Worm (Caenorhabditis elegans): Measurements from ENCODE around the gene gop-3.

The gop-3 gene

ce11 chrIII:5230415-5230814 is 30.1 kb upstream of the gop-3 start, which contains the start of gene prmt-5 (continued):
- no peak for TF ChIP-seq madf-8 (GFP tag; conservative IDR thresholded peaks at IDR 0.05)
- TF ChIP-seq bed-1 (GFP tag; IDR thresholded peaks at IDR 0.05): no peak
- TF ChIP-seq lsy-27 (tag; optimal IDR thresholded peaks at IDR 0.05; ENCODE audit: borderline replicate concordance, insufficient read depth): no peak
- no peak for TF ChIP-seq mel-28 (tag; optimal IDR thresholded peaks at IDR 0.05; ENCODE audit: borderline replicate concordance)
- TF ChIP-seq let-526 (GFP tag; IDR thresholded peaks at IDR 0.05): peak; percentile 78
- TF ChIP-seq lir-1 (GFP tag; conservative IDR thresholded peaks at IDR 0.05): no peak
- peak; percentile 67 for TF ChIP-seq unc-130 (GFP tag; optimal IDR thresholded peaks at IDR 0.05)
- peak; percentile 91 for TF ChIP-seq ama-1 (optimal IDR thresholded peaks at IDR 0.05)
- TF ChIP-seq ama-1 (GFP tag; optimal IDR thresholded peaks at IDR 0.05): peak; percentile 56 to 61
- peak; percentile 36 for TF ChIP-seq F57A8.1 (GFP tag; optimal IDR thresholded peaks at IDR 0.05)
- TF ChIP-seq bed-2 (GFP tag; IDR thresholded peaks at IDR 0.05): no peak
- TF ChIP-seq athp-1 (tag; optimal IDR thresholded peaks at IDR 0.05): peak; percentile 91
- TF ChIP-seq ztf-28 (GFP tag; IDR thresholded peaks at IDR 0.05): no peak
- TF ChIP-seq snpc-1.3 (tag; optimal IDR thresholded peaks at IDR 0.05; ENCODE audit: insufficient read depth): peak; percentile 68
- TF ChIP-seq akir-1 (GFP tag; optimal IDR thresholded peaks at IDR 0.05): no peak
- no peak for TF ChIP-seq ztf-22 (GFP tag; optimal IDR thresholded peaks at IDR 0.05)
- TF ChIP-seq sdz-38 (tag; optimal IDR thresholded peaks at IDR 0.05): no peak
- TF ChIP-seq nhr-80 (tag; optimal IDR thresholded peaks at IDR 0.05): no peak
- no peak for TF ChIP-seq B0019.2 (GFP tag; conservative IDR thresholded peaks at IDR 0.05)
- peak; percentile 46 to 51 for TF ChIP-seq let-607 (tag; optimal IDR thresholded peaks at IDR 0.05)
- no peak for TF ChIP-seq egl-18 (GFP tag; IDR thresholded peaks at IDR 0.05)
- no peak for TF ChIP-seq ztf-25 (GFP tag; IDR thresholded peaks at IDR 0.05)
- TF ChIP-seq dox-1 (GFP tag; IDR thresholded peaks at IDR 0.05): peak; percentile 59
- TF ChIP-seq Y95B8A.8 (GFP tag; IDR thresholded peaks at IDR 0.05): peak; percentile 79; the same call in 1 of the 2 replicates
- peak; percentile 64 for TF ChIP-seq mcd-1 (GFP tag; IDR thresholded peaks at IDR 0.05)
- no peak for TF ChIP-seq aptf-3 (GFP tag; IDR thresholded peaks at IDR 0.05)
- peak; percentile 68 for TF ChIP-seq lin-54 (GFP tag; optimal IDR thresholded peaks at IDR 0.05)
- TF ChIP-seq lin-26 (GFP tag; IDR thresholded peaks at IDR 0.05): 0 out of 2 replicates have a peak, but pooled peaks have one; percentile 53
- no peak for TF ChIP-seq hlh-12 (tag; optimal IDR thresholded peaks at IDR 0.05)
- TF ChIP-seq nfya-2 (GFP tag; IDR thresholded peaks at IDR 0.05): peak; percentile 37; the same call in 1 of the 2 replicates

ce11 chrIII:5233140-5233539 is 27.4 kb upstream of the gop-3 start:
- no peak for TF ChIP-seq ztf-3 (GFP tag; optimal IDR thresholded peaks at IDR 0.05)
- TF ChIP-seq hmg-1.2 (GFP tag; IDR thresholded peaks at IDR 0.05): no peak
- TF ChIP-seq aptf-2 (GFP tag; conservative IDR thresholded peaks at IDR 0.05): no peak
- no peak for TF ChIP-seq ztf-6 (GFP tag; IDR thresholded peaks at IDR 0.05)
- TF ChIP-seq F23B12.7 (tag; optimal IDR thresholded peaks at IDR 0.05; ENCODE audit: insufficient read depth): no peak
- TF ChIP-seq bed-2 (GFP tag; IDR thresholded peaks at IDR 0.05): no peak
- TF ChIP-seq C06A6.2 (GFP tag; conservative IDR thresholded peaks at IDR 0.05): no peak
- no peak for TF ChIP-seq F33H1.4 (GFP tag; IDR thresholded peaks at IDR 0.05)
- no peak for TF ChIP-seq D2030.7 (GFP tag; IDR thresholded peaks at IDR 0.05)
- no peak for TF ChIP-seq Y79H2A.3 (GFP tag; conservative IDR thresholded peaks at IDR 0.05)
- TF ChIP-seq nhr-179 (tag; optimal IDR thresholded peaks at IDR 0.05): no peak

Data from whole organism, young adult.